Worm (Caenorhabditis elegans): Measurements from ENCODE around the gene H34I24.2.
"Not testable (repeated sequence)": the region's sequence is repeated elsewhere in the genome, so short reads cannot be mapped to it uniquely, and the experiment has no call there.

H34I24.2 gene

DNA sequence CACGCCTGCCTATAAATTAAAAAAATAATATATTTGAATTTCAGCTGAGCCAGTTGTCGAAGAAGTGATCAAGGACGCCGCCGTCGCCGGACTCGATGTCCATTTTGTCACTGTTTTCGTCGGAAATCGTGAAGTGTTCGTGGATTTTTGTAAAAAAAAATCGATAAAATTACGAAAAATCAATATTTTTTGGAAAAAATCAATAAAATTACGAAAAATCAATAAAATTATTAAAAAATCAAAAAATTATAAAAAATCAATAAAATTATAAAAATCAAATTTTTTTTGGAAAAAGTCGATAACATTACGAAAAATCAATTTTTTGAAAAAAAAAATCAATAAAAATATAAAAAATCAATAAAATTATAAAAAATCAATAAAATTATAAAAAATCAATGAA lies 6.8 kb upstream of the H34I24.2 start:
- TF ChIP-seq unc-62 (GFP tag; optimal IDR thresholded peaks at IDR 0.05): no peak

DNA sequence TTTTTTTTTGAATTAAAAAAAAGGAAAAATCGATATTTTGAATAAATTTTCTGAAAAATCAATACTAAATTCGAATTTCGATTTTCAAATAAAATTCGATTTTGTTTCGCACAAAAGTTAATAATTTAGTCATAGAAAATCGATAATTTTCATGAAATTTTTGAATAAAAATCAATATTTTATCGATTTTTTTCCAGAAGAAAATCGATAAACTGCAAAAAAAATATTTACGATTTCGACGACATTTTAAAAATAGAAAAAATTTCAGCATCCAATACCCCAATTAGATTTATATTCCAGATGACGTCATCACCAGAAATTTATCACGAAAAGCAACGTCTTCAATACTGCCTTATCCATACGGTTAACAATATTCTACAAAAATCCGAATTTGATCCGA lies 5.5 kb upstream of the H34I24.2 start, which contains the start of gene josd-1:
Gene josd-1 (plus strand): TSS at position 301 of the 400 bp plus-strand sequence.
- no peak for TF ChIP-seq unc-62 (GFP tag; optimal IDR thresholded peaks at IDR 0.05)

DNA sequence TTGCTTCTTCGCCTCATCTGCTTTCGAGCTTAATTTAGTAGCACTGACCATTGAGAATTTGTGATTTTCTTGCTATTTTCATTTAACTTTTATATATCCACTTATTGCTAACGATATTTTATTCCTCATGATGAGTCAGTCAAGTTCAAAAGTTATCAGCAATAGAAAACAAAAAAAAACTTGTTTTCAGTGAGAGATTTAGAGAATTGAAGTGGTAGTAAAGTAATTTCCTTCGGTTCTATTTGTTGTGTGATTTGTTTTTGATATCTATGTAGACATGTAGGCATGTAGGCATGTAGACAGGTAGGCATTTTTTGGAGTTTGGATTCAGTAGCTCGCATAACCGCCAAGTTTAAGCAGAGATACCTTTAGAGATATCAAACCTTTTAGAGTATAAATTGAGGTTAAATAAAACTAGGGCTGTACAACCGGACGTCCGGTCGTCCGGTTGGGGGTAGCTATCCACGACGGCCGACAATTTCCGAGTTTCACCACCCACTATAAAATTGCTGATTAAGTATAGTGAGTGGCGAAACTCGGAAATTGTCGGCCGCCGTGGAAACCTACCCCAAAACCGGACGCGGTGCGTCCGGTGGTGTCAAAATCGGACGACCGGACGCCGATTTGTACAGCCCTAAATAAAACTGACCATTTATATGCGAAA lies 835 bp upstream of the H34I24.2 start, which contains the start of gene Y71H2AR.2:
Gene Y71H2AR.2 (minus strand): TSS at position 51 of the 664 bp plus-strand sequence.
- no peak for TF ChIP-seq unc-62 (GFP tag; optimal IDR thresholded peaks at IDR 0.05)

ce11 chrIII:2846747-2847146 lies 4.9 kb downstream of the H34I24.2 start, which contains the start of gene H34I24.1:
H34I24.1 (plus strand) TSS chrIII:2847047.
- TF ChIP-seq unc-62 (GFP tag; optimal IDR thresholded peaks at IDR 0.05): not testable (repeated sequence)

DNA sequence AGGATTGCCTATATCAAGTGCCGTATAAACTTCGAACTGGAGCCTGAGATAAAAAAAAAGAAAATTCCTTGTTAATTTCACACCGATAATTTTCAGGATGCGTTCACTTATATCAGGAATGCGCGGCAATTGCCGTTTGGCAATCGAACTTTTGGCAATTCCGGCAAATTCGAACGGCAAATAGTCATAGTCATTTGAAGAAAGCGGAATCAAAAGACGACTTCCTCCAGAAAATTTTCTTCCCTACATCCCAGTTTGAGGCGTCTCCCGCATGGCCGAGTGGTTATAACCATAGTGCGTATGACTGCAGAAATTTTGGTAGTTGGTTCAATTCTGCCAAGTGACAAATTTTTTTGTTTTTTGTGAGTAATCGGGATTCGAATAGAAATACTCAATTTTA lies 14.1 kb downstream of the H34I24.2 start, which contains the start of gene F56F11.4:
Gene F56F11.4 (plus strand): TSS at position 301 of the 400 bp plus-strand sequence.
- no peak for TF ChIP-seq unc-62 (GFP tag; optimal IDR thresholded peaks at IDR 0.05)

DNA sequence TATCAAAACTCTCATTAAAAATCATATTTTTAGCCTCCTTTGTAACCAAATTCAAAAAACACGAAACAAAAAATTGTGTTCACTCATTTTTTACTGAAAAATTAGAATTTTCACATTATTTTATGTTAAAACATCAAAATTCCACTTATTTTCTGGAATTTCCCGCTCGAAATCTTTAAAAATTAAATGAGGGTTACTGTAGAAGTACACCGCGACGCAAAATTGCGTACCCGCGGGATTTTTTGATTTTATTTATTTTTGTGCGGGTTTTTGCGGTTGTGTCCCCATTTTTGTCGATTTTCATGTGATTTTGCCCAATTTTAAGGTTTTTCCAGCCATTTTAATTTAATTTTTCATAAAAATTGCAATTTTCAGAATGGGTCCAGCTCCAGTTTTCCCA lies 16.5 kb downstream of the H34I24.2 start:
- no peak for TF ChIP-seq unc-62 (GFP tag; optimal IDR thresholded peaks at IDR 0.05)

DNA sequence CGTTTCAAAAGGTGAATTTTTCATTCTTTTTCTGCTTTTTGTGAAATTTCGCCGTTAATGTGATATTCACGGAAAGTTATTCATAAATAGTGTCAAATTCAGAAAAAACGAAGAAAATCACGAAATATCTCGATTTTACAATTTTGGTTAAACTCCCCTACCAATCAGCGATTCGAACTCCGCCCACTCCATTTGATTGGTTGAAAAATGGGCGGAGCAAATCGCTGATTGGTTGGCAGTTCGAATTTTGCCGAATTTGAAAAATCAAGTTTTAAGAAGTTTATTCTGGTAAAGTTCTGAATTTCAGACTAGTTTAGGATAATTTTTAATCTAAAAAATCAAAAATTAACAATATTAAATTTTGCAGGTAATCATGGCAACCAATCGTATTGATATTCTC lies 22.8 kb downstream of the H34I24.2 start:
- no peak for TF ChIP-seq unc-62 (GFP tag; optimal IDR thresholded peaks at IDR 0.05)

DNA sequence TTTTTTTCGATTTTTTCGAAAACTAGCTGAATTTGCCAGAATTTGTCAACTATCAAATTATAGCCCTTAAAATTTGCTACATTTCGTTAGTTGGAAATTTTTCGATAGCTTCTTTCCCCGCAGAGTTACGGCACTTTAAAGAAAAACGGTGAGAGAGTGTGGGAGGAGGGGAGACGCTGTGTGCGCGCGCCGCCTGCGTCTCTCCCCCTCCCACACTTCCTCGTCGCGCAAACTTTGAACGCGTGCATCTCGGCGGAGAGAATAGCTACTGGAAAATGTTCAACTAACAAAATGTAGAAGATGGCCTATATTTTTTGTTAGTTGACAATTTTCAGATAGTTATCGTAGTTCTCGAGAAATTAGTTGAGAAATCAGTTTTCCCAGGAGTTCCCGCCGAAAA lies 24.8 kb downstream of the H34I24.2 start:
- no peak for TF ChIP-seq unc-62 (GFP tag; optimal IDR thresholded peaks at IDR 0.05)

DNA sequence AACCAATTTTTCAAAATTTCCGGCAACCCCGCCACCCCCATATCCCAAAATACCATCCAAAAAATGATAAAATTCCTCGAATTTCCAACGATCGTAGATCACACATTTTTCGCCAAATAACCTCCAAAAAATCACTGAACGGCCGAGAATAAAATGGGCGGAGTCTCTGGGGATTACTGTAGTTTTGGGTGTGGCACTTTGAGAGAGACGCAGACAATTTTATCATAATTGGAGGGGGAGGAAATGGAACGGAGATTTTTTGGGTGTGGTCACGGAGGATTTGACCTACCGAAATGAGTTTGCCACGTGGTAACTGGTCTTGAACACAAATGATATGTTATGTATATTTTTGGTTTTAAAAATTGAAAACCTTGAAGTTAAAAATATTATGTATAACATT lies 26.6 kb downstream of the H34I24.2 start:
- no peak for TF ChIP-seq unc-62 (GFP tag; optimal IDR thresholded peaks at IDR 0.05)

DNA sequence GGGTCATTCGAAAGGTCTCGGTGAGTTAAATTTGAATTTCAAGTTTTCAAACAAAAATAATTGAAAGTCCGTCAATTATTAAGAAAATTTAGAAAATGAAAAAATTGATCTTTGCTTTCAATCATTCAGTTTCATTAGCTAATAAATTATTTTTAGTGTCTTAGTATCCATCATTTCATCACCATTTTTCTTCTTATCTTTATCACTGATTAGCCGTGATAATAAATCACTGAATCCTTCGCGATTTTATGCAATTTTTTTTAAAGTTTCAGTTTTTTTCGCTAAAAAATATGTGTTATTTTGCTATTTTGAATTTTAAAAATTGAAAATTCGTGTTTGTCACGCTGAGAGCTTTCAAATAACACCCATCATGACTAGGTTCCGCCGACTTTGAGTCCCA lies 27.2 kb downstream of the H34I24.2 start:
- TF ChIP-seq unc-62 (GFP tag; optimal IDR thresholded peaks at IDR 0.05): no peak

DNA sequence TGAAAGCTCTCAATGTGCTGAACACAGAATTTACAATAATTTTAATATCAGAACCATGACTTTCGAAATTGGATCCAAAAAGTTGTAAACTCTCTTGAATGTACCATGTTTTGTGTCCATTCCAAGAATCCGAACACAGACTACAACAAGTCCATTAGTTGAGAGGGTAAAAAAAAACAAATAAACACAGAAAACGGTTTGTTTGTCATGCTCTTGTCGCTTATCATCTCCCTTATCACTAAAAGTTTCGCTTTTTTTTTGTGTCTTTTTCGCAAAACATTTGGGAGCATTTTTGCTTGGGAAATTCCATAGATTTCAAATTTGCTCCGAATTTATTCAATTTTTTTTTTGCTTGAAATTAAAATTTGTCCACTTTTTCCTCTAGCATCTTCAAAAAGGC lies 27.7 kb downstream of the H34I24.2 start:
- TF ChIP-seq unc-62 (GFP tag; optimal IDR thresholded peaks at IDR 0.05): no peak

ce11 chrIII:2870228-2870627 lies 28.4 kb downstream of the H34I24.2 start:
- no peak for TF ChIP-seq unc-62 (GFP tag; optimal IDR thresholded peaks at IDR 0.05)

DNA sequence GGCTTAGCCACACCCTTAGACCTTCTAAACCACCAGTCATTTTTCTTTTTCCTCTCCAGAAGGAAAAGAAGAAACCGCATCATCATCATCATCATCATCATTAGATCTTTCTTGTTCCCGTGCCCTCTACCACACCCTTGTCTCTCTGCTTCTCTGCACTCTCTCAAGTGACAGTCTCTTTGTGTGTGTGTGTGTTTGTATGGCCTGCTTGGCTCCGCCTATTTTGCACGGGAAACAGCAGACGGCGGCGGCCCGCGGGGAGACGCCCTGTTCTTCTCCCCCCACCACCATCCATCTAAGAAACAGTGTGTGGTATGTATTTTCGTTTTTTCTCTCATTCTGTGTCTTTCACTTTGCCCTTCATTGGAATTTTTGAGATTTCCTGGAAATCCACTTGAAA lies 30.0 kb downstream of the H34I24.2 start:
- no peak for TF ChIP-seq unc-62 (GFP tag; optimal IDR thresholded peaks at IDR 0.05)

ce11 chrIII:2873116-2873644 lies 31.3 kb downstream of the H34I24.2 start:
- no peak for TF ChIP-seq unc-62 (GFP tag; optimal IDR thresholded peaks at IDR 0.05)

DNA sequence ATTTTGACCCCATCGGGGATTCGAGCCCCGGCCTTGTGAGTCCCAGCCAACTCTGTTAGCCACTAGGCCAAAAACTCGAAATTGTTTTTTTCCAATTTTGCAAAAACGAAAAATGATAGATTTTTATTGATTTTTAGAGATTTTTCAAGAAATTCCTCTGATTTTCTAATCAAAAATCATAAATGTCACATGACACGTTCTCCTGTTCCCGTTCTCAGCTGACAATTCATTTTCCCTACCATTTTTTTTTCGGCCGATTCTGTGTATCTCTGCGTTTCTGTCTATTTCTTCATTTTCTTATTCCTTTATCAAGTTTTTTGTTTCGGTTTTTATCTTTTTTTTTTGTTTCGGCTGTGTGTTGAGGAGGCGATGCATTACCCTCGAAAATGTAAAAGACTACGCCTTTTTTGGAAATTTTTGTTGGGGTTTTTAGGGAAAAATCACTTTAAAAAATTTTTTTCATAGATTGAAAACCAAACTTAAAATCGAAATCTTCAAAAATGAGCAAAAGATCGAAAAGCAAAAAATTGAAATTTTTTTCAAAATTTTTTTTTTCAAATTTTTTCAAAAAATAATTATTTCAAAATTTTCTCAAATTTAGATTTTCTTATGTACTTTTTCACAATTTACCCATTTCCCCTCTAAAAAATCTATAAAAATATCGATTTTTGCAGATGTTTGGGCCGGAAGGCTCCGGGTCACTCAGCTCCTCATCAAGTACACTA lies 32.5 kb downstream of the H34I24.2 start, which contains the start of gene klf-1:
Gene klf-1 (plus strand): TSS at position 675 of the 725 bp plus-strand sequence.
- no peak for TF ChIP-seq unc-62 (GFP tag; optimal IDR thresholded peaks at IDR 0.05)

- TF ChIP-seq unc-62 (GFP tag; optimal IDR thresholded peaks at IDR 0.05): no peak
These were observed 34.1 kb downstream of the H34I24.2 start for ce11 chrIII:2875946-2876345.

ce11 chrIII:2879703-2880102 lies 37.9 kb downstream of the H34I24.2 start:
- TF ChIP-seq unc-62 (GFP tag; optimal IDR thresholded peaks at IDR 0.05): no peak
